Worm (Caenorhabditis elegans): ENCODE results near the gene phf-30.

phf-30 gene

DNA sequence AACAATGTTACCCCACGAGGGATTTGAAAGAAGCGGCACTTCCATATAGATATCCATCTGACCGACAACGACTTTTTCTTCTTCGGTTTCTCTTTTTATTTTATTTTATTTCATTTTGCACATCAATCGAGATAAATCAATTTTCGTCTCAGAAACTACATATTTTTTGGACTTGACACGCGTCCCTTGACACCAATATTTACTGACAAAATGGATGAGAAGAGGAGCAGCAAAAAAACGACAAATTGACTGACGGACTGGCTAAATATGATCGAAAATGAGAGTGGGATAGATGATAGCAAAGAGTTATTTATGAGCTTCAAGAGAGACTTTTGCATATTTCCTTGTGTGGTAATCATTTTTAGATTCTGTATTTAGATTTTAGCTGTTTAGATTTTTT lies 31.5 kb upstream of the phf-30 start:
- TF ChIP-seq pes-1 (GFP tag; IDR thresholded peaks at IDR 0.05) (no peak), ceh-36 (tag; optimal IDR thresholded peaks at IDR 0.05) (no peak), tbx-37 (GFP tag; conservative IDR thresholded peaks at IDR 0.05) (no peak), ama-1 (optimal IDR thresholded peaks at IDR 0.05) (no peak), flt-1 (GFP tag; IDR thresholded peaks at IDR 0.05) (no peak), hmg-4 (GFP tag; optimal IDR thresholded peaks at IDR 0.05) (no peak), F13C5.2 (tag; optimal IDR thresholded peaks at IDR 0.05) (no peak), hnd-1 (tag; optimal IDR thresholded peaks at IDR 0.05) (no peak), B0310.2 (tag; optimal IDR thresholded peaks at IDR 0.05) (no peak), tra-4 (tag; optimal IDR thresholded peaks at IDR 0.05) (no peak), ets-7 (tag; optimal IDR thresholded peaks at IDR 0.05) (no peak), sea-1 (GFP tag; conservative IDR thresholded peaks at IDR 0.05) (no peak), aly-1 (tag; optimal IDR thresholded peaks at IDR 0.05) (no peak), scrt-1 (GFP tag; IDR thresholded peaks at IDR 0.05) (no peak), ceh-13 (GFP tag; optimal IDR thresholded peaks at IDR 0.05) (no peak), tbx-11 (GFP tag; IDR thresholded peaks at IDR 0.05) (no peak), hmbx-1 (tag; optimal IDR thresholded peaks at IDR 0.05) (no peak)

DNA sequence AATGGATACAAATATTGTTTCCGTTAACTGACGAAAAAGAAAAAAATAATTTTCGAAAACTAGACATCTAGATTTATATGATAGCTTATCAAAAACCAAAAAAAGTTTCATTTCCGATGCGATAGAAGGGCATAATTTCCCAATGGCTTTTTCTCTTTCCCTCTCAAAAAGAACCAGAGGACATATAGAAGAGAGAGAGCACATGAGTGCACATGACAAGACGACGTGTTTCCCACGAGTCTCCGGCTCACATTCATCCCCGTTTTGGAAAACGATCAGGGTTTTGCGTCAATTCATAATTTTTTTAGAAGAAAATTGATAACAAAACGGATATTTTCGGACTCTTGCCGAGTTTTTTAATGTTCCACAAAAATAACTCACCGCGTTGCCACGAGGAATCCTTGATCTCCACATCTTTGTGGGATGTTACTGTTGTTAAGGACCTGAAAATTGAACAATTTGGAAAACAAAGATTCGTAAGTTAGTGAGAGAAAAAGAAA lies 24.4 kb upstream of the phf-30 start, which contains the start of gene lmd-3:
TSS of gene lmd-3 (minus strand) at position 450 of the 500 bp plus-strand sequence.
- TF ChIP-seq ets-7 (tag; optimal IDR thresholded peaks at IDR 0.05) (no peak), tbx-11 (GFP tag; IDR thresholded peaks at IDR 0.05) (no peak), F13C5.2 (tag; optimal IDR thresholded peaks at IDR 0.05) (no peak), ceh-13 (GFP tag; optimal IDR thresholded peaks at IDR 0.05) (no peak), hmg-4 (GFP tag; optimal IDR thresholded peaks at IDR 0.05) (no peak), tbx-37 (GFP tag; conservative IDR thresholded peaks at IDR 0.05) (no peak)

DNA sequence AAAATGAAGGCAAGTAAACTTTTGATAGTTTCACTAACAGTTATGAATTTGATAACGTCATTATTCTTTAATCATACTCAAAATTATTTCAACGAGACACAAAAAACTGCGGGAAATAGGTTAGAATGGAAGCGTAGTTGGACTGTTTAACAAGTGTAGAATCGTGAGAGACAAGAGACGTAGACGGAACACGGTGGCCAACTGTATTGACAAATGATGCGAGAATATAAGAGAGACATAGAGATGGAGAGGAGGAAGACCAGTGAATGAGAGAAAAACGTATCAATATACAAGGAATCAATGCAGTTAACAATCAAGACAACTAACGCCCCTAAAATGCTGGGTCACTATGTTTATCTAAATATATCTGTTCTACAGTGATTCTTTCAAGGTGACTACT lies 23.2 kb upstream of the phf-30 start:
- TF ChIP-seq tra-4 (tag; optimal IDR thresholded peaks at IDR 0.05) (no peak), tbx-37 (GFP tag; conservative IDR thresholded peaks at IDR 0.05) (no peak)

DNA sequence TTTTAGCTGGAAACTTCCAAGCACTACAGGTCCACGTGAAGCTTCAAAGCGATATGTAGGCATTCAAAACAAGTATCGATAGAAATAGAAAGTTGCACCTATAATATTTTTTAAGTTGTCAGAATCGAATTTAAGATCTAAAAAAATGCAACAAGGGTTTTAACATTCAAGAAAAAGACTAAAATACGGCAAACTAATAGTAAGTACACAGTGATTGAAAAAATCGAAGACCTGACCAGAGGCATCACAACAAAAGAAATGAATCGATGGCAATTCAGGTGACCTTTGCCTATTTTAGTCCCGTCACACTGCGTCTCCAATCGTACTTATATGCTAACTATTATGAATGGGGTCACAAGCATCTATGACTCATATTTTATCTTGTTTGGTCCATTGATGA lies 20.9 kb upstream of the phf-30 start, which contains the start of gene T23B12.5:
TSS of gene T23B12.5 (minus strand) at position 101 of the 400 bp plus-strand sequence.
- no peak for TF ChIP-seq hmbx-1 (tag; optimal IDR thresholded peaks at IDR 0.05)
- no peak for TF ChIP-seq ceh-13 (GFP tag; optimal IDR thresholded peaks at IDR 0.05)
- no peak for TF ChIP-seq tra-4 (tag; optimal IDR thresholded peaks at IDR 0.05)
- no peak for TF ChIP-seq flt-1 (GFP tag; IDR thresholded peaks at IDR 0.05)
- TF ChIP-seq tbx-37 (GFP tag; conservative IDR thresholded peaks at IDR 0.05): no peak
- no peak for TF ChIP-seq scrt-1 (GFP tag; IDR thresholded peaks at IDR 0.05)
- TF ChIP-seq sea-1 (GFP tag; conservative IDR thresholded peaks at IDR 0.05): no peak
- TF ChIP-seq aly-1 (tag; optimal IDR thresholded peaks at IDR 0.05): no peak
- no peak for TF ChIP-seq ama-1 (optimal IDR thresholded peaks at IDR 0.05)

DNA sequence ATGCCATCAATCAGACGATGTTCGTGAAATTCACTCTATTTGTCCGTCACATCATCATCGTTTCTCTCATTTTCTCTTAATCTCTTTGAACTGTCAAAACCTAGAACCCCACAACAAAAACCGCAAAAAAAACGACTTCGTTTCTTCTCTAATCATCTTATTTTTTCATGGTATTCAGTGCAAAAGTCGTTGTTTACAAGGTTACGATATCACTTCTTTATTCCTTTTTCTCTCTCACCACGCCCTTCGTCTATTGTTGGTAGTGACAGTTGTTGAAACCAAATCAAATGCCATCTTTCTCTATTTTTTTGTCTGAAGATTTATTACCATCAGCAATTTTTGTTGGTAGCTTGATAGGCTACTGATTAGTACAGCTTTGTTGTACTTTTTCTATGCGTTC lies 19.6 kb upstream of the phf-30 start:
- no peak for TF ChIP-seq B0310.2 (tag; optimal IDR thresholded peaks at IDR 0.05)
- TF ChIP-seq aly-1 (tag; optimal IDR thresholded peaks at IDR 0.05): no peak
- no peak for TF ChIP-seq pes-1 (GFP tag; IDR thresholded peaks at IDR 0.05)
- no peak for TF ChIP-seq flt-1 (GFP tag; IDR thresholded peaks at IDR 0.05)
- TF ChIP-seq sea-1 (GFP tag; conservative IDR thresholded peaks at IDR 0.05): no peak
- TF ChIP-seq F13C5.2 (tag; optimal IDR thresholded peaks at IDR 0.05): no peak
- TF ChIP-seq hnd-1 (tag; optimal IDR thresholded peaks at IDR 0.05): no peak
- TF ChIP-seq ceh-13 (GFP tag; optimal IDR thresholded peaks at IDR 0.05): no peak
- TF ChIP-seq hmbx-1 (tag; optimal IDR thresholded peaks at IDR 0.05): no peak
- no peak for TF ChIP-seq tra-4 (tag; optimal IDR thresholded peaks at IDR 0.05)
- no peak for TF ChIP-seq tbx-37 (GFP tag; conservative IDR thresholded peaks at IDR 0.05)
- TF ChIP-seq tbx-11 (GFP tag; IDR thresholded peaks at IDR 0.05): no peak
- no peak for TF ChIP-seq ama-1 (optimal IDR thresholded peaks at IDR 0.05)
- no peak for TF ChIP-seq ceh-36 (tag; optimal IDR thresholded peaks at IDR 0.05)
- TF ChIP-seq scrt-1 (GFP tag; IDR thresholded peaks at IDR 0.05): no peak
- no peak for TF ChIP-seq hmg-4 (GFP tag; optimal IDR thresholded peaks at IDR 0.05)
- TF ChIP-seq ets-7 (tag; optimal IDR thresholded peaks at IDR 0.05): no peak

DNA sequence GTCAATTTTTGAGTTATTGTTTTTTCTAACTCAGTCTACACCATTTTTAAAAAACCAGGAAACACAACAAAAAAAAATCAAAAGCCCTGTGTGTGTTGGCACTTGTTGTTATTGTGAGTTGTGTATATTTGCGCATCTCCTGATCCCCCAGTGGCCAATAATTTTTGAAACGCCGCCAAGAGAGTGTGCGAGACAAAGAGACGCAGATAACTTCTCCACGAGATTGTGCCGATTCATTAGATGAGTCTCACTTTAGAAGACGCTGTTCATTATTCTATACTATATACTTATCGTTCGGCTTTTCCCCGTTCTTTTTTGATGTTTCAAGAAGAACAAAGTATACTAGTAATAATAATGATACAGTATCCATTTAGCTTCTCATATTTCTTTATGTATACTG lies 18.1 kb upstream of the phf-30 start:
- TF ChIP-seq F13C5.2 (tag; optimal IDR thresholded peaks at IDR 0.05) (no peak), B0310.2 (tag; optimal IDR thresholded peaks at IDR 0.05) (no peak), hmg-4 (GFP tag; optimal IDR thresholded peaks at IDR 0.05) (no peak), tra-4 (tag; optimal IDR thresholded peaks at IDR 0.05) (no peak), scrt-1 (GFP tag; IDR thresholded peaks at IDR 0.05) (no peak), pes-1 (GFP tag; IDR thresholded peaks at IDR 0.05) (no peak), aly-1 (tag; optimal IDR thresholded peaks at IDR 0.05) (no peak), sea-1 (GFP tag; conservative IDR thresholded peaks at IDR 0.05) (no peak), ceh-36 (tag; optimal IDR thresholded peaks at IDR 0.05) (no peak)

DNA sequence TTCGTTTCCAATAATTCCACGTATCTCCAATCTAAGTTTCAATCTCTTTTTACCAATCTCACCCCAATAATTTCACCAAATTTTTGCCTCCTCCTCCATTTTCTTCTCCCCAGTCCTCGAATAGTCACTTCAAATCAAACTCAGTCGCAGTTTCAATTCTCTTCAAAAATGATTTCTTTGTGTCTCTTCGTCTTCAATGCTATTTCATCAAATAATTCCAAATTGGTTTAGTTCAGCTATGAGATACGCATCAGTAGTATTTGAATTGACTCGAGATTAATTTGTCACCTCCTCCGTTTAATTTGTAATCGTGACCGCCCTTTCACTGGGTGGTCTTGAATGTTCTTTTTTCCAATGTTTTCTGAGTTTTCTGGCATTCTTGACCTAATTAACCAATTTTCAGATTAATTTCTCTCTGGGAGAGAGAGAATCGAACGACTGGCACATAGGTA lies 13.8 kb upstream of the phf-30 start, which contains the start of gene T23B12.11:
TSS of gene T23B12.11 (plus strand) at position 402 of the 452 bp plus-strand sequence.
- TF ChIP-seq ceh-13 (GFP tag; optimal IDR thresholded peaks at IDR 0.05) (no peak), pes-1 (GFP tag; IDR thresholded peaks at IDR 0.05) (no peak), B0310.2 (tag; optimal IDR thresholded peaks at IDR 0.05) (no peak), flt-1 (GFP tag; IDR thresholded peaks at IDR 0.05) (no peak)

DNA sequence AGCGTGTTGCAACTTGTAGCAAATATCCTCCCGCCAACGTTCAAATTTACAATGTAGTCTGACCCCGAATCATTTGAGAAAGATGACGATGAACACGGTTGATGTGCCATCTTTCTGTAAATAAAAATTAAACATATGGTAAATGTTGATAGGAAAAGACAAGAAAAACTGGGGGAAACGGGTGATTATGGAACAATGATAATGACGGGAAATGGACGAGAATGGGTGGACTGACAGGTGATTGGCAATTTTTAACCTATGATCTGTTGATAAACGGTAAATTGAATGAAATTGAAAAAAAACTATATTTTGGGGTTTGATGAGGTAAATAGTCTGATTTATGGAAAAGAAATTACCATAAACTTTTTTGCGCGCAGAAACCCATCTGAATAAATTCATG lies 8.5 kb upstream of the phf-30 start, which contains the start of gene T23B12.6:
TSS of gene T23B12.6 (minus strand) at position 114 of the 400 bp plus-strand sequence.
- TF ChIP-seq ceh-13 (GFP tag; optimal IDR thresholded peaks at IDR 0.05) (no peak), tra-4 (tag; optimal IDR thresholded peaks at IDR 0.05) (no peak), aly-1 (tag; optimal IDR thresholded peaks at IDR 0.05) (no peak), hnd-1 (tag; optimal IDR thresholded peaks at IDR 0.05) (no peak), ets-7 (tag; optimal IDR thresholded peaks at IDR 0.05) (no peak), hmbx-1 (tag; optimal IDR thresholded peaks at IDR 0.05) (no peak), pes-1 (GFP tag; IDR thresholded peaks at IDR 0.05) (no peak), scrt-1 (GFP tag; IDR thresholded peaks at IDR 0.05) (no peak), hmg-4 (GFP tag; optimal IDR thresholded peaks at IDR 0.05) (no peak), F13C5.2 (tag; optimal IDR thresholded peaks at IDR 0.05) (no peak), tbx-11 (GFP tag; IDR thresholded peaks at IDR 0.05) (no peak), B0310.2 (tag; optimal IDR thresholded peaks at IDR 0.05) (no peak), sea-1 (GFP tag; conservative IDR thresholded peaks at IDR 0.05) (no peak), flt-1 (GFP tag; IDR thresholded peaks at IDR 0.05) (no peak), ama-1 (optimal IDR thresholded peaks at IDR 0.05) (no peak), ceh-36 (tag; optimal IDR thresholded peaks at IDR 0.05) (no peak), tbx-37 (GFP tag; conservative IDR thresholded peaks at IDR 0.05) (no peak)
